Worm (Caenorhabditis elegans) whole organism, L1 larva: ENCODE data around the gene srw-79.

Experiments used
- rnt-1 ChIP-seq: sonication (generic microtip); optimal IDR thresholded peaks from 2 replicates; lab custom pipeline; 2016; ENCODE audit warnings: mild to moderate bottlenecking, missing genetic modification characterization, moderate library complexity, missing compliant biosample characterization
- ztf-11 ChIP-seq, 2 experiments: sonication (generic microtip); optimal IDR thresholded peaks; 2 replicates each; lab custom pipeline; 2016 to 2017; ENCODE audit warnings: missing genetic modification characterization in 2 of 2, missing biosample characterization in 1 of 2, missing compliant biosample characterization in 1 of 2

DNA sequence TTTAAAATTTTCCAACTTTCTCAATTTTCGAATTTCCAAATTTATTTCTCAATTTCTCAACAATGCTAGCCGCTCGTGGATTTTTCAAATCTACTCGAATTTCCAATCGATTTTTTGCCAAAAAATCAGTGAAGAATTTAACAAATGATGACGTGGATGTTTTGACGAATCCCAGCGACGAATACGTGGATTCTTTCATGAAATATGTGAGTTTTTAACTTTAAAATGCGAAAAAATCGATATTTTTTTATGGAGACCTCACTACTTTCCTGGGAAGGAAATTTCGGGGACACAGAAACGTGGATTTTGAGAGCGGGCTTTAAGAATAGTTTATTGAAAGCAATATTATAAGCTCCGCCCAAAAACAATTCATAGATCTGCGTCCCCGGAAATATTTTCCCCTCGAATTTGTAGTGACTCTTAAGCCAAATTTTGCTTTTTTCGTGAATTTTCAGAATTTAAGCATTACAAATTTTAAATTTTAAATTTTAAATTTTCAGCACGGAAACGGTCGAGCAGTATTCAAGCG, 45.1 kb downstream of the srw-79 start, which contains the start of gene K08A2.2:
- TF ChIP-seq rnt-1 (tag; lab: Kevin White, UChicago) (peak; percentile 51), ztf-11 (tag; optimal IDR thresholded peaks at IDR 0.05; lab: Kevin White, UChicago) (peak in 1 of 2 experiments; percentile 54)
